Fruit fly (Drosophila melanogaster): Measurements from ENCODE around the gene CG43321.

Gene CG43321

dm6 chr2L:7005489-7005888, 6.6 kb upstream of the CG43321 start:
- TF ChIP-seq Vsx2 (GFP tag; optimal IDR thresholded peaks at IDR 0.05; ENCODE audit: partially characterized antibody) (peak; percentile 38), usp (GFP tag; optimal IDR thresholded peaks at IDR 0.05) (no peak), CrebA (GFP tag; optimal IDR thresholded peaks at IDR 0.05; ENCODE audit: borderline replicate concordance) (peak; percentile 52)

DNA sequence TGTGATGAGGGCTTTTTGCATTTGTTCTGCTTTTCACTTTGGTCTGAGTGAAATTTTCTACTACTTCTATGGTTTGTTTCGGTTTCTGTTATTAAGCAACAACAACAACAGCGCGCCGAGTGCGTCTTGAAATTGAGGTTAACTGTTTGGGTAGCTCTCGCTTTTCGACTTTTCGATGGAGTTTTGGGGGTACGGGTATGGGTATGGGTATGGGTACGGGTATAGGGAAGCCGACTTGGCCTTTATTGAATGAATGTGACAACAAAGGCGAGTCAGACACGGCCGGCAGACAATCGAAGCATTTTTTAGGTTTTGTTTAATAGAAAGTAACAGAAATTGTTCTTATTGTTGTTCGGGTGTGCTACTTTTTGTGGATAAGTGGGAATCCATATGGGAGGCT, 4.5 kb upstream of the CG43321 start:
- TF ChIP-seq sv (GFP tag; optimal IDR thresholded peaks at IDR 0.05) (no peak), GATAd (GFP tag; optimal IDR thresholded peaks at IDR 0.05) (no peak), psq (GFP tag; optimal IDR thresholded peaks at IDR 0.05) (no peak)

- no peak for TF ChIP-seq usp (GFP tag; optimal IDR thresholded peaks at IDR 0.05)
- TF ChIP-seq Myc (optimal IDR thresholded peaks at IDR 0.05), result no peak
- no peak for TF ChIP-seq Jra (GFP tag; optimal IDR thresholded peaks at IDR 0.05)
- TF ChIP-seq Hr83 (GFP tag; optimal IDR thresholded peaks at IDR 0.05; ENCODE audit: poor library complexity, severe bottlenecking), result no peak
- no peak for TF ChIP-seq Abd-B (GFP tag; optimal IDR thresholded peaks at IDR 0.05)
- no peak for TF ChIP-seq Sp1 (GFP tag; optimal IDR thresholded peaks at IDR 0.05)
- TF ChIP-seq Hr78 (GFP tag; optimal IDR thresholded peaks at IDR 0.05), result no peak
- no peak for TF ChIP-seq sage (GFP tag; optimal IDR thresholded peaks at IDR 0.05)
- TF ChIP-seq Vsx2 (GFP tag; optimal IDR thresholded peaks at IDR 0.05; ENCODE audit: partially characterized antibody), result peak; percentile 54
- TF ChIP-seq brk (GFP tag; optimal IDR thresholded peaks at IDR 0.05), result no peak
- no peak for TF ChIP-seq Rel (GFP tag; optimal IDR thresholded peaks at IDR 0.05)
- no peak for TF ChIP-seq Rel (tag; optimal IDR thresholded peaks at IDR 0.05)
- peak; percentile 92 for TF ChIP-seq psq (GFP tag; optimal IDR thresholded peaks at IDR 0.05)
- no peak for TF ChIP-seq Dif (GFP tag; optimal IDR thresholded peaks at IDR 0.05; ENCODE audit: partially characterized antibody)
- TF ChIP-seq ey (GFP tag; optimal IDR thresholded peaks at IDR 0.05), result no peak
Observed at dm6 chr2L:7009807-7010470, 2.1 kb upstream of the CG43321 start, which contains the start of gene uif. TSS of gene uif (minus strand) at chr2L:7010359.

DNA sequence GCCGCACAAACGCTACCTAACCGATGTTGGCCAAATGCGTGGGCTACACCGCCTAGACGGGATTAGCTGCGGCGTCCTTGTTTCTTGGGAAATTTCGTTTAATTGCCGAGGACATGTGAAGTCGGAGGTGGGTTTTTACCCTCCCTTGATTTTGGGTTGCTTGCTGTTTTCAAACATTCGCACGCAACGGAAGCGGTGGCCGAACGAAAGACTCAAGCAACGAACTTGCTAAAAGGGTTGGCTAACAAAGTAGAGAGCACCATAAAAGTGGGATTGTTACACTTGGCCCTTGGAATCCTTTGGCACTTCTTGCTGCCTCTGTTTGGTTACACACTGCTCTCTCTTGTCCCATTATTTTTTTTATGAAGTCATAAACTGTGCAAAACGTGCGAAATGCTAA, 1.5 kb upstream of the CG43321 start:
- TF ChIP-seq rgr (GFP tag; optimal IDR thresholded peaks at IDR 0.05) (no peak), foxo (GFP tag; optimal IDR thresholded peaks at IDR 0.05) (no peak), woc (GFP tag; optimal IDR thresholded peaks at IDR 0.05) (no peak), CG9705 (GFP tag; optimal IDR thresholded peaks at IDR 0.05) (no peak), tai (GFP tag; optimal IDR thresholded peaks at IDR 0.05) (no peak), Dif (GFP tag; optimal IDR thresholded peaks at IDR 0.05; ENCODE audit: partially characterized antibody) (no peak), N (GFP tag; optimal IDR thresholded peaks at IDR 0.05) (no peak), dl (GFP tag; optimal IDR thresholded peaks at IDR 0.05; ENCODE audit: insufficient read depth in 1 of 2, partially characterized antibody in 2 of 2) (no peak), Sp1 (GFP tag; optimal IDR thresholded peaks at IDR 0.05) (no peak), br (GFP tag; optimal IDR thresholded peaks at IDR 0.05) (no peak), Abd-B (GFP tag; optimal IDR thresholded peaks at IDR 0.05) (no peak), sv (GFP tag; optimal IDR thresholded peaks at IDR 0.05) (no peak), Myc (optimal IDR thresholded peaks at IDR 0.05) (no peak), HLH106 (tag; optimal IDR thresholded peaks at IDR 0.05) (no peak), Dfd (GFP tag; optimal IDR thresholded peaks at IDR 0.05) (no peak)

DNA sequence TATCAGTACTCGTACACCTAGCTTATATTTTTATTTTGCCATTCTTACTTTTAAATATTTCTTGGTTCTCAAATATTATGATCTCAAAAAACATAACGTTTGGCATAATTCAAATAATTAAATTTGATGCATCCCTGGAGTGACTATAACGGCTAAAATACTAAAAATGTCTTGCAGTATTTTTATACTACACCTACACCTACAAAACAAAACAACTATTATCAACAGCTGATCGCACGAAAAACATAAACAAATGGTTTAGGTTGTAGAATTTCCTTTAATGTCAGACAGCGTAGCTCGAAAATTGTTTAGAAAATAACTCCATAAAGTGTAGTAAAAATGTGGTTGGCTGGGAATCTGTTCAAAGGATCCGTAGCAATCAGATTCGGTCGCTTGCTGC, 1.1 kb downstream of the CG43321 start, which contains the start of gene CG43322:
Gene CG43322, plus strand, starts transcription at position 240 of the 400 bp plus-strand sequence.
- TF ChIP-seq Rel (GFP tag; optimal IDR thresholded peaks at IDR 0.05) (no peak), Rel (tag; optimal IDR thresholded peaks at IDR 0.05) (no peak), Dfd (GFP tag; optimal IDR thresholded peaks at IDR 0.05) (no peak), N (GFP tag; optimal IDR thresholded peaks at IDR 0.05) (no peak), pan (optimal IDR thresholded peaks at IDR 0.05) (no peak), Dif (GFP tag; optimal IDR thresholded peaks at IDR 0.05; ENCODE audit: partially characterized antibody) (no peak), HLH106 (tag; optimal IDR thresholded peaks at IDR 0.05) (no peak), Myc (optimal IDR thresholded peaks at IDR 0.05) (no peak), sv (GFP tag; optimal IDR thresholded peaks at IDR 0.05) (no peak), Abd-B (GFP tag; optimal IDR thresholded peaks at IDR 0.05) (no peak), dmrt93B (GFP tag; optimal IDR thresholded peaks at IDR 0.05) (no peak), Hr83 (GFP tag; optimal IDR thresholded peaks at IDR 0.05; ENCODE audit: poor library complexity, severe bottlenecking) (no peak), Vsx2 (GFP tag; optimal IDR thresholded peaks at IDR 0.05; ENCODE audit: partially characterized antibody) (no peak), lola (GFP tag; optimal IDR thresholded peaks at IDR 0.05) (no peak), brk (GFP tag; optimal IDR thresholded peaks at IDR 0.05) (no peak), Sp1 (GFP tag; optimal IDR thresholded peaks at IDR 0.05) (no peak), Jra (GFP tag; optimal IDR thresholded peaks at IDR 0.05) (no peak), ey (GFP tag; optimal IDR thresholded peaks at IDR 0.05) (no peak), woc (GFP tag; optimal IDR thresholded peaks at IDR 0.05) (no peak)
